Fruit fly (Drosophila melanogaster): Measurements from ENCODE around the gene beta-Spec.

- TF ChIP-seq CG8478 (optimal IDR thresholded peaks at IDR 0.05) (no peak), CTCF (optimal IDR thresholded peaks at IDR 0.05) (peak; percentile 69 to 90)
Measured at dm6 chrX:17695641-17696040, 38.5 kb downstream of the beta-Spec start.
